Fruit fly (Drosophila melanogaster) whole organism, embryonic: ENCODE results near the gene Tpr2.

ENCODE experiments used
- Ada2b ChIP-seq: fragments of 200-800 bp; sonication (Bioruptor generic); IDR thresholded peaks from 2 replicates; pipeline ENCODE4 v1.3.6; 2022; ENCODE audit warnings: missing biosample characterization, missing genetic modification characterization
- Asciz ChIP-seq: fragments of 200-800 bp; sonication (Bioruptor generic); optimal IDR thresholded peaks from 2 replicates; lab custom pipeline; 2017; ENCODE audit warnings: missing biosample characterization, mild to moderate bottlenecking, missing genetic modification characterization, missing genetic modification reagents
- Atf6 ChIP-seq: fragments of 200-800 bp; sonication (Bioruptor generic); IDR thresholded peaks from 2 replicates; pipeline ENCODE4 v1.3.6; 2022; ENCODE audit warnings: missing biosample characterization, missing genetic modification characterization
- B-H2 ChIP-seq: fragments of 200-800 bp; sonication (Bioruptor generic); optimal IDR thresholded peaks from 2 replicates; lab custom pipeline; 2018; ENCODE audit warnings: missing biosample characterization, mild to moderate bottlenecking, missing genetic modification characterization
- CG10543 ChIP-seq: fragments of 200-800 bp; sonication (Bioruptor generic); optimal IDR thresholded peaks from 3 replicates; lab custom pipeline; 2017; ENCODE audit warnings: missing biosample characterization, mild to moderate bottlenecking, missing genetic modification characterization, moderate library complexity
- CG11695 ChIP-seq: fragments of 200-800 bp; sonication (Bioruptor generic); IDR thresholded peaks from 3 replicates; pipeline ENCODE4 v1.3.6; 2022; ENCODE audit warnings: missing biosample characterization, missing genetic modification characterization
- CG12391 ChIP-seq: fragments of 200-800 bp; sonication (Bioruptor generic); optimal IDR thresholded peaks from 3 replicates; lab custom pipeline; 2018; ENCODE audit warnings: missing biosample characterization, mild to moderate bottlenecking, missing genetic modification characterization, moderate library complexity
- CG14710 ChIP-seq: fragments of 200-800 bp; sonication (Bioruptor generic); optimal IDR thresholded peaks from 3 replicates; lab custom pipeline; 2019; ENCODE audit warnings: missing biosample characterization, mild to moderate bottlenecking, missing genetic modification characterization, moderate library complexity
- CG2199 ChIP-seq: fragments of 200-800 bp; sonication (Bioruptor generic); IDR thresholded peaks from 3 replicates; pipeline ENCODE4 v1.3.6; 2022; ENCODE audit warnings: missing biosample characterization, missing genetic modification characterization
- CG3065 ChIP-seq: fragments of 200-800 bp; sonication (Bioruptor generic); optimal IDR thresholded peaks from 2 replicates; lab custom pipeline; 2016; ENCODE audit warnings: missing biosample characterization, missing genetic modification characterization
- CG3281 ChIP-seq: fragments of 200-800 bp; sonication (Bioruptor generic); optimal IDR thresholded peaks from 3 replicates; lab custom pipeline; 2017; ENCODE audit warnings: missing biosample characterization, mild to moderate bottlenecking, missing genetic modification characterization
- CG6175 ChIP-seq: fragments of 200-800 bp; sonication (Bioruptor generic); IDR thresholded peaks from 3 replicates; pipeline ENCODE4 v1.3.6; 2022; ENCODE audit warnings: missing biosample characterization, missing genetic modification characterization
- CG6272 ChIP-seq: fragments of 200-800 bp; sonication (Bioruptor generic); IDR thresholded peaks from 2 replicates; pipeline ENCODE4 v1.3.6; 2022; ENCODE audit warnings: missing biosample characterization, missing genetic modification characterization
- CG6854 ChIP-seq: fragments of 200-800 bp; sonication (Bioruptor generic); optimal IDR thresholded peaks from 3 replicates; lab custom pipeline; 2017; ENCODE audit warnings: missing biosample characterization, mild to moderate bottlenecking, missing genetic modification characterization
- CG8281 ChIP-seq: fragments of 200-800 bp; sonication (Bioruptor generic); optimal IDR thresholded peaks from 2 replicates; lab custom pipeline; 2018; ENCODE audit warnings: missing biosample characterization, mild to moderate bottlenecking, missing genetic modification characterization, moderate library complexity
- CG8290 ChIP-seq, 3 experiments: fragments of 200-800 bp; sonication (Bioruptor generic); optimal IDR thresholded peaks; 2 replicates each; lab custom pipeline; 2016 to 2019; ENCODE audit warnings: missing biosample characterization in 3 of 3, missing genetic modification characterization in 3 of 3, mild to moderate bottlenecking in 2 of 3, moderate library complexity in 1 of 3
- CoRest ChIP-seq: fragments of 200-800 bp; sonication (Bioruptor generic); optimal IDR thresholded peaks from 3 replicates; lab custom pipeline; 2018; ENCODE audit warnings: missing biosample characterization, mild to moderate bottlenecking, missing genetic modification characterization, moderate library complexity
- D ChIP-seq, 2 experiments: fragments of 200-800 bp in 1 of 2; fragments of >200 bp in 1 of 2; sonication (Bioruptor generic) in 1 of 2; optimal IDR thresholded peaks; 2 replicates in 1 of 2; 3 replicates in 1 of 2; lab custom pipeline; 2017; ENCODE audit warnings: mild to moderate bottlenecking in 1 of 2, missing biosample characterization in 1 of 2, missing genetic modification characterization in 1 of 2, missing genetic modification reagents in 1 of 2
- Dbx ChIP-seq: fragments of 200-800 bp; sonication (Bioruptor generic); IDR thresholded peaks from 3 replicates; pipeline ENCODE4 v1.3.6; 2022; ENCODE audit warnings: missing biosample characterization, missing genetic modification characterization
- Doc3 ChIP-seq: fragments of 200-800 bp; sonication (Bioruptor generic); IDR thresholded peaks from 3 replicates; pipeline ENCODE4 v1.3.6; 2022; ENCODE audit warnings: missing biosample characterization, missing genetic modification characterization; ENCODE audit not compliant: partially characterized antibody
- Fer3 ChIP-seq: fragments of 200-800 bp; sonication (Bioruptor generic); optimal IDR thresholded peaks from 2 replicates; lab custom pipeline; 2018; ENCODE audit warnings: missing biosample characterization, mild to moderate bottlenecking, missing genetic modification characterization, moderate library complexity
- HmgD ChIP-seq: fragments of 200-800 bp; sonication (Bioruptor generic); optimal IDR thresholded peaks from 3 replicates; lab custom pipeline; 2016; ENCODE audit warnings: missing biosample characterization, missing genetic modification characterization
- Hmr ChIP-seq: fragments of 200-800 bp; sonication (Bioruptor generic); optimal IDR thresholded peaks from 3 replicates; lab custom pipeline; 2017; ENCODE audit warnings: mild to moderate bottlenecking, missing biosample characterization, missing genetic modification reagents, missing genetic modification characterization
- Jarid2 ChIP-seq: fragments of 200-800 bp; sonication (Bioruptor generic); optimal IDR thresholded peaks from 3 replicates; lab custom pipeline; 2017; ENCODE audit warnings: mild to moderate bottlenecking, missing biosample characterization, missing genetic modification reagents, missing genetic modification characterization
- PHDP ChIP-seq: fragments of 200-800 bp; sonication (Bioruptor generic); optimal IDR thresholded peaks from 3 replicates; lab custom pipeline; 2018; ENCODE audit warnings: missing biosample characterization, mild to moderate bottlenecking, missing genetic modification characterization, moderate library complexity
- Pdp1 ChIP-seq, 2 experiments: fragments of 200-800 bp; sonication (Bioruptor generic); optimal IDR thresholded peaks; 3 replicates each; lab custom pipeline; 2016; ENCODE audit warnings: missing biosample characterization in 2 of 2, missing genetic modification characterization in 2 of 2, mild to moderate bottlenecking in 1 of 2, moderate library complexity in 1 of 2
- Sin3A ChIP-seq: fragments of >200 bp; optimal IDR thresholded peaks from 2 replicates; lab custom pipeline; 2018
- Sox100B ChIP-seq: fragments of 200-800 bp; sonication (Bioruptor generic); optimal IDR thresholded peaks from 3 replicates; lab custom pipeline; 2018; ENCODE audit warnings: missing biosample characterization, mild to moderate bottlenecking, missing genetic modification characterization
- Sox102F ChIP-seq: fragments of 200-800 bp; sonication (Bioruptor generic); optimal IDR thresholded peaks from 2 replicates; lab custom pipeline; 2018; ENCODE audit warnings: missing biosample characterization, mild to moderate bottlenecking, missing genetic modification characterization, moderate library complexity
- ash1 ChIP-seq: fragments of 200-800 bp; sonication (Bioruptor generic); optimal IDR thresholded peaks from 2 replicates; lab custom pipeline; 2018; ENCODE audit warnings: missing biosample characterization, mild to moderate bottlenecking, missing genetic modification characterization
- bcd ChIP-seq: fragments of 200-800 bp; sonication (Bioruptor generic); optimal IDR thresholded peaks from 2 replicates; lab custom pipeline; 2017; ENCODE audit warnings: missing biosample characterization, mild to moderate bottlenecking, missing genetic modification characterization
- ftz-f1 ChIP-seq: fragments of 200-800 bp; sonication (Bioruptor generic); optimal IDR thresholded peaks from 2 replicates; lab custom pipeline; 2016; ENCODE audit warnings: missing biosample characterization, missing genetic modification characterization
- gt ChIP-seq: fragments of 200-800 bp; sonication (Bioruptor generic); IDR thresholded peaks from 2 replicates; pipeline ENCODE4 v1.3.6; 2022; ENCODE audit warnings: missing biosample characterization, missing genetic modification characterization
- kni ChIP-seq: fragments of 200-800 bp; sonication (Bioruptor generic); optimal IDR thresholded peaks from 3 replicates; lab custom pipeline; 2017; ENCODE audit warnings: mild to moderate bottlenecking, missing biosample characterization, missing genetic modification reagents, missing genetic modification characterization
- lab ChIP-seq: fragments of 200-800 bp; sonication (Bioruptor generic); optimal IDR thresholded peaks from 3 replicates; lab custom pipeline; 2017; ENCODE audit warnings: missing biosample characterization, missing genetic modification characterization, mild to moderate bottlenecking, moderate library complexity, missing genetic modification reagents
- lmd ChIP-seq: fragments of 200-800 bp; sonication (Bioruptor generic); IDR thresholded peaks from 2 replicates; pipeline ENCODE4 v1.3.6; 2022; ENCODE audit warnings: missing biosample characterization, missing genetic modification characterization
- maf-S ChIP-seq: fragments of 200-800 bp; sonication (Bioruptor generic); optimal IDR thresholded peaks from 2 replicates; lab custom pipeline; 2016; ENCODE audit warnings: missing biosample characterization, missing genetic modification characterization
- onecut ChIP-seq: fragments of 200-800 bp; sonication (Bioruptor generic); IDR thresholded peaks from 2 replicates; pipeline ENCODE4 v1.3.6; 2022; ENCODE audit warnings: missing biosample characterization, missing genetic modification characterization
- salm ChIP-seq: fragments of 200-800 bp; sonication (Bioruptor generic); optimal IDR thresholded peaks from 2 replicates; lab custom pipeline; 2018; ENCODE audit warnings: missing biosample characterization, mild to moderate bottlenecking, missing genetic modification characterization
- sc ChIP-seq, 3 experiments: fragments of >200 bp in 2 of 3; fragments of 200-800 bp in 1 of 3; sonication (Bioruptor generic) in 1 of 3; optimal IDR thresholded peaks; 2 replicates in 2 of 3; 3 replicates in 1 of 3; lab custom pipeline; 2017; ENCODE audit warnings: mild to moderate bottlenecking in 1 of 3, missing biosample characterization in 1 of 3, missing genetic modification characterization in 1 of 3, missing genetic modification reagents in 1 of 3
- schlank ChIP-seq: fragments of 200-800 bp; sonication (Bioruptor generic); optimal IDR thresholded peaks from 2 replicates; lab custom pipeline; 2018; ENCODE audit warnings: missing biosample characterization, mild to moderate bottlenecking, missing genetic modification characterization
- scrt ChIP-seq: fragments of 200-800 bp; sonication (Bioruptor generic); optimal IDR thresholded peaks from 2 replicates; lab custom pipeline; 2018; ENCODE audit warnings: missing biosample characterization, mild to moderate bottlenecking, missing genetic modification characterization, moderate library complexity
- sens ChIP-seq: fragments of 200-800 bp; sonication (Bioruptor generic); peaks from one replicate; lab custom pipeline; 2016; ENCODE audit warnings: missing biosample characterization, missing genetic modification characterization
- slbo ChIP-seq: fragments of 200-800 bp; sonication (Bioruptor generic); IDR thresholded peaks from 2 replicates; pipeline ENCODE4 v1.3.6; 2022; ENCODE audit warnings: missing biosample characterization, missing genetic modification characterization
- tgo ChIP-seq: fragments of 200-800 bp; sonication (Bioruptor generic); IDR thresholded peaks from 3 replicates; pipeline ENCODE4 v1.3.6; 2022; ENCODE audit warnings: missing biosample characterization, missing genetic modification characterization
- unpg ChIP-seq: fragments of 200-800 bp; sonication (Bioruptor generic); optimal IDR thresholded peaks from 3 replicates; lab custom pipeline; 2018; ENCODE audit warnings: missing biosample characterization, mild to moderate bottlenecking, missing genetic modification characterization, moderate library complexity
- wek ChIP-seq: fragments of 200-800 bp; sonication (Bioruptor generic); optimal IDR thresholded peaks from 3 replicates; lab custom pipeline; 2018; ENCODE audit warnings: missing biosample characterization, mild to moderate bottlenecking, missing genetic modification characterization, moderate library complexity
- z ChIP-seq: fragments of 200-800 bp; sonication (Bioruptor generic); IDR thresholded peaks from 3 replicates; pipeline ENCODE4 v1.3.6; 2022; ENCODE audit warnings: missing biosample characterization, missing genetic modification characterization

The Tpr2 gene

DNA sequence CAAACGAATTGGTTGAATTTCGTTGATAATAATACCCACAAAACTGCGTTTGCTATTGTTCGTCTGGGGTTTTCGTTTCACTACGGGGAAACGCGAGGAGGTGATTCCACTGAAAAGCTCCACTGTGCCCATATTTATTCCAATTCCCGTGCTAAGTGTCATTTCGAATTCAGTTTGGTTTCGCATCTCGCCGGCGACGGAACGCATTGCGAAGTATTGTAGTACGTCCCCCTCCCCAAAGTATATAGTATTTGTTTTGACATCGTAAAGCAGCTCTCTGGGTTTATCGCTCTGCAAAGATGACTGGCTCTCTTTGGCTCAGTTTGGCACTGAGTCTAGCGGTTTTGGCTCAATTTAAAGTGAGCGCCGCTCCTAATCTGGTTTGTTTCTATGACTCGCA lies 40.4 kb upstream of the Tpr2 start, which contains the start of gene Idgf3 (continued):
- TF ChIP-seq Hmr (GFP tag; lab: Kevin White, UChicago) (peak; percentile 0), Dbx (peak; percentile 36; the same call in 1 of the 3 replicates), z (GFP tag; lab: Robert Waterston, UW) (peak; percentile 90), CG3281 (GFP tag; lab: Kevin White, UChicago) (peak; percentile 3), slbo (GFP tag; lab: Robert Waterston, UW) (peak; percentile 37; the same call in 1 of the 2 replicates), Jarid2 (GFP tag; lab: Kevin White, UChicago) (peak; percentile 53), salm (tag; lab: Kevin White, UChicago) (no peak), gt (GFP tag; lab: Robert Waterston, UW) (no peak), Doc3 (GFP tag; lab: Robert Waterston, UW) (no peak), B-H2 (peak; percentile 7), tgo (GFP tag; lab: Robert Waterston, UW) (peak; percentile 16; the same call in 1 of the 3 replicates), CoRest (tag; lab: Kevin White, UChicago) (no peak), kni (GFP tag; lab: Kevin White, UChicago) (no peak), ftz-f1 (GFP tag; lab: Kevin White, UChicago) (peak; percentile 16), CG10543 (peak; percentile 62), Atf6 (peak; percentile 66), sens (GFP tag; lab: Kevin White, UChicago) (peak; percentile 72), CG2199 (GFP tag; lab: Robert Waterston, UW) (peak; percentile 36; the same call in 2 of the 3 replicates), CG6272 (GFP tag; lab: Robert Waterston, UW) (no peak)
- TF ChIP-seq, all 482 proteins: peak for 30

DNA sequence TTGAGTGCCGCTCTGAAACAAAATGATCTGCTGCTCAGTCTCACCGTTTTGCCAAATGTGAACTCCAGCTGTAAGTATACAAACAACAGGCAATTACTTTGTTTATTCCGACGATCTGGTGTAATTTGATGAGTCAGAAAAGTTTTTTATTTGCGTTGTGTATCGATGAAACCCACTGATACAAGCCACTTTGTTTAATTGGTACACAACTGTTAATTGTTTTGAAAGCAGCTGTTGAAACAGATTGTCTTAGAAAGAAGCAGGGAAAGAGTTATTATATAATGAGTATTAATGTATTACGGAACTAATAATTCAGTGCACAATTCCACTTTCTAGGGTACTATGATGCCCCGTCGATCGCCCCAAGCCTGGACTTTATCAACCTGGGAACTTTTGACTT lies 39.5 kb upstream of the Tpr2 start:
- TF ChIP-seq Dbx (0 out of 3 replicates have a peak, but pooled peaks have one; percentile 19), onecut (no peak), CG14710 (tag; lab: Kevin White, UChicago) (no peak), Sin3A (lab: Kevin White, UChicago) (no peak), Sox100B (GFP tag; lab: Kevin White, UChicago) (peak; percentile 10), CG8281 (no peak), Ada2b (GFP tag; lab: Robert Waterston, UW) (no peak), CG12391 (tag; lab: Kevin White, UChicago) (no peak), CG3065 (GFP tag; lab: Kevin White, UChicago) (no peak), CG8290 (GFP tag; optimal IDR thresholded peaks at IDR 0.05; lab: Kevin White, UChicago) (no peak), CG8290 (tag; optimal IDR thresholded peaks at IDR 0.05; lab: Kevin White, UChicago) (peak in 1 of 2 experiments; percentile 56), HmgD (GFP tag; lab: Kevin White, UChicago) (no peak), sc (optimal IDR thresholded peaks at IDR 0.05; lab: Kevin White, UChicago) (no peak), sc (GFP tag; optimal IDR thresholded peaks at IDR 0.05; lab: Kevin White, UChicago) (no peak), schlank (tag; lab: Kevin White, UChicago) (peak; percentile 36), Fer3 (tag; lab: Kevin White, UChicago) (peak; percentile 11), CG11695 (no peak), CG6854 (no peak), D (optimal IDR thresholded peaks at IDR 0.05; lab: Kevin White, UChicago) (no peak), D (GFP tag; optimal IDR thresholded peaks at IDR 0.05; lab: Kevin White, UChicago) (no peak), wek (no peak), unpg (peak; percentile 26), scrt (no peak), PHDP (peak; percentile 62), lab (GFP tag; lab: Kevin White, UChicago) (peak; percentile 54), Asciz (GFP tag; lab: Kevin White, UChicago) (peak; percentile 28), Sox102F (GFP tag; lab: Kevin White, UChicago) (peak; percentile 46), Pdp1 (GFP tag; optimal IDR thresholded peaks at IDR 0.05; lab: Kevin White, UChicago) (peak in 1 of 2 experiments; percentile 80), lmd (GFP tag; lab: Robert Waterston, UW) (no peak), maf-S (no peak), ash1 (GFP tag; lab: Kevin White, UChicago) (no peak), bcd (GFP tag; lab: Kevin White, UChicago) (no peak), CG6175 (GFP tag; lab: Robert Waterston, UW) (no peak)
